Fruit fly (Drosophila melanogaster) whole organism, embryonic: ENCODE data around the gene CG34296.

Experiments
- ATbp ChIP-seq: fragments of 200-800 bp; sonication (Bioruptor generic); optimal IDR thresholded peaks from 2 replicates; lab custom pipeline; 2017; ENCODE audit warnings: missing biosample characterization, mild to moderate bottlenecking, missing genetic modification characterization, missing genetic modification reagents
- CG1024 ChIP-seq: fragments of 200-800 bp; sonication (Bioruptor generic); IDR thresholded peaks from 2 replicates; pipeline ENCODE4 v1.3.6; 2022; ENCODE audit warnings: missing biosample characterization, missing genetic modification characterization
- CG10267 ChIP-seq: fragments of 200-800 bp; sonication (Bioruptor generic); optimal IDR thresholded peaks from 2 replicates; lab custom pipeline; 2018; ENCODE audit warnings: missing biosample characterization, mild to moderate bottlenecking, missing genetic modification characterization, moderate library complexity
- CG10366 ChIP-seq: fragments of 200-800 bp; sonication (Bioruptor generic); IDR thresholded peaks from 2 replicates; pipeline ENCODE4 v1.3.6; 2022; ENCODE audit warnings: missing biosample characterization, missing genetic modification characterization
- CG10979 ChIP-seq: fragments of 200-800 bp; sonication (Bioruptor generic); optimal IDR thresholded peaks from 2 replicates; lab custom pipeline; 2018; ENCODE audit warnings: missing biosample characterization, mild to moderate bottlenecking, missing genetic modification characterization, moderate library complexity
- CG12391 ChIP-seq: fragments of 200-800 bp; sonication (Bioruptor generic); optimal IDR thresholded peaks from 3 replicates; lab custom pipeline; 2018; ENCODE audit warnings: missing biosample characterization, mild to moderate bottlenecking, missing genetic modification characterization, moderate library complexity
- CG12659 ChIP-seq: fragments of 200-800 bp; sonication (Bioruptor generic); optimal IDR thresholded peaks from 3 replicates; lab custom pipeline; 2017; ENCODE audit warnings: mild to moderate bottlenecking, missing biosample characterization, missing genetic modification reagents, missing genetic modification characterization
- CG13424 ChIP-seq: fragments of 200-800 bp; sonication (Bioruptor generic); optimal IDR thresholded peaks from 2 replicates; lab custom pipeline; 2019; ENCODE audit warnings: missing biosample characterization, mild to moderate bottlenecking, missing genetic modification characterization, moderate library complexity
- CG13775 ChIP-seq: fragments of 200-800 bp; sonication (Bioruptor generic); optimal IDR thresholded peaks from 3 replicates; lab custom pipeline; 2017; ENCODE audit warnings: missing biosample characterization, mild to moderate bottlenecking, missing genetic modification characterization
- CG15269 ChIP-seq: fragments of 200-800 bp; sonication (Bioruptor generic); optimal IDR thresholded peaks from 2 replicates; lab custom pipeline; 2018; ENCODE audit warnings: missing biosample characterization, mild to moderate bottlenecking, missing genetic modification characterization, moderate library complexity
- CG16779 ChIP-seq: fragments of 200-800 bp; sonication (Bioruptor generic); IDR thresholded peaks from 2 replicates; pipeline ENCODE4 v1.3.6; 2022; ENCODE audit warnings: missing biosample characterization, missing genetic modification characterization
- CG16813 ChIP-seq: fragments of 200-800 bp; sonication (Bioruptor generic); IDR thresholded peaks from 3 replicates; pipeline ENCODE4 v1.3.6; 2022; ENCODE audit warnings: missing biosample characterization, missing genetic modification characterization; ENCODE audit not compliant: partially characterized antibody
- CG17385 ChIP-seq: fragments of 200-800 bp; sonication (Bioruptor generic); optimal IDR thresholded peaks from 3 replicates; lab custom pipeline; 2018; ENCODE audit warnings: missing biosample characterization, mild to moderate bottlenecking, missing genetic modification characterization
- CG18764 ChIP-seq: fragments of 200-800 bp; sonication (Bioruptor generic); optimal IDR thresholded peaks from 3 replicates; lab custom pipeline; 2016; ENCODE audit warnings: missing biosample characterization, missing genetic modification characterization
- CG2129 ChIP-seq: fragments of 200-800 bp; sonication (Bioruptor generic); IDR thresholded peaks from 2 replicates; pipeline ENCODE4 v1.3.6; 2022; ENCODE audit warnings: missing biosample characterization, missing genetic modification characterization; ENCODE audit not compliant: partially characterized antibody
- CG31388 ChIP-seq: fragments of 200-800 bp; sonication (Bioruptor generic); optimal IDR thresholded peaks from 2 replicates; lab custom pipeline; 2016; ENCODE audit warnings: missing biosample characterization, missing genetic modification characterization
- CG32772 ChIP-seq: fragments of 200-800 bp; sonication (Bioruptor generic); IDR thresholded peaks from 2 replicates; pipeline ENCODE4 v1.3.6; 2022; ENCODE audit warnings: missing biosample characterization, missing genetic modification characterization
- CG4617 ChIP-seq: fragments of 200-800 bp; sonication (Bioruptor generic); optimal IDR thresholded peaks from 3 replicates; lab custom pipeline; 2016; ENCODE audit warnings: missing biosample characterization, missing genetic modification characterization, borderline replicate concordance
- CG5953 ChIP-seq: fragments of 200-800 bp; sonication (Bioruptor generic); IDR thresholded peaks from 2 replicates; pipeline ENCODE4 v1.3.6; 2022; ENCODE audit warnings: missing biosample characterization, missing genetic modification characterization
- CG6683 ChIP-seq: fragments of 200-800 bp; sonication (Bioruptor generic); optimal IDR thresholded peaks from 2 replicates; lab custom pipeline; 2017; ENCODE audit warnings: missing biosample characterization, mild to moderate bottlenecking, missing genetic modification characterization, missing genetic modification reagents
- CG7372 ChIP-seq: fragments of 200-800 bp; sonication (Bioruptor generic); IDR thresholded peaks from 2 replicates; pipeline ENCODE4 v1.3.6; 2022; ENCODE audit warnings: missing biosample characterization, missing genetic modification characterization
- CG9609 ChIP-seq: fragments of 200-800 bp; sonication (Bioruptor generic); optimal IDR thresholded peaks from 3 replicates; lab custom pipeline; 2016; ENCODE audit warnings: missing biosample characterization, missing genetic modification characterization
- Dfd ChIP-seq, 2 experiments: fragments of >200 bp; optimal IDR thresholded peaks; 2 replicates each; lab custom pipeline; 2017; ENCODE audit warnings: missing biosample characterization in 2 of 2, missing genetic modification characterization in 2 of 2
- Gug ChIP-seq: fragments of 200-800 bp; sonication (Bioruptor generic); IDR thresholded peaks from 4 replicates; pipeline ENCODE4 v1.3.6; 2022; ENCODE audit warnings: missing biosample characterization, missing genetic modification characterization
- H15 ChIP-seq: fragments of 200-800 bp; sonication (Bioruptor generic); IDR thresholded peaks from 3 replicates; pipeline ENCODE4 v1.3.6; 2022; ENCODE audit warnings: missing biosample characterization, missing genetic modification characterization
- Med ChIP-seq: fragments of 200-800 bp; sonication (Bioruptor generic); peaks from one replicate; lab custom pipeline; 2016; ENCODE audit warnings: missing biosample characterization, missing genetic modification characterization, mild to moderate bottlenecking, inconsistent platforms, moderate library complexity
- NC2β ChIP-seq: fragments of 200-800 bp; sonication (Bioruptor generic); optimal IDR thresholded peaks from 2 replicates; lab custom pipeline; 2016; ENCODE audit warnings: missing biosample characterization, missing genetic modification characterization
- Nf-YB ChIP-seq: fragments of 200-800 bp; sonication (Bioruptor generic); optimal IDR thresholded peaks from 3 replicates; lab custom pipeline; 2019; ENCODE audit warnings: missing biosample characterization, mild to moderate bottlenecking, missing genetic modification characterization, moderate library complexity
- Optix ChIP-seq: fragments of 200-800 bp; sonication (Bioruptor generic); IDR thresholded peaks from 3 replicates; pipeline ENCODE4 v1.3.6; 2022; ENCODE audit warnings: missing biosample characterization, missing genetic modification characterization
- Ptx1 ChIP-seq: fragments of 200-800 bp; sonication (Bioruptor generic); IDR thresholded peaks from 2 replicates; pipeline ENCODE4 v1.3.6; 2022; ENCODE audit warnings: missing biosample characterization, missing genetic modification characterization
- Rfx ChIP-seq: fragments of 200-800 bp; sonication (Bioruptor generic); IDR thresholded peaks from 2 replicates; pipeline ENCODE4 v1.3.6; 2022; ENCODE audit warnings: missing biosample characterization, missing genetic modification characterization
- Xbp1 ChIP-seq: fragments of 200-800 bp; sonication (Bioruptor generic); optimal IDR thresholded peaks from 3 replicates; lab custom pipeline; 2016; ENCODE audit warnings: missing biosample characterization, mild to moderate bottlenecking, missing genetic modification characterization
- chif ChIP-seq, 2 experiments: fragments of 200-800 bp; sonication (Bioruptor generic); optimal IDR thresholded peaks; 3 replicates each; lab custom pipeline; 2016; ENCODE audit warnings: missing biosample characterization in 2 of 2, missing genetic modification characterization in 2 of 2
- dmrt11E ChIP-seq: fragments of 200-800 bp; sonication (Bioruptor generic); optimal IDR thresholded peaks from 3 replicates; lab custom pipeline; 2018; ENCODE audit warnings: missing biosample characterization, mild to moderate bottlenecking, missing genetic modification characterization, moderate library complexity
- dysf ChIP-seq: fragments of 200-800 bp; sonication (Bioruptor generic); IDR thresholded peaks from 3 replicates; pipeline ENCODE4 v1.3.6; 2022; ENCODE audit warnings: missing biosample characterization, missing genetic modification characterization
- ftz-f1 ChIP-seq: fragments of 200-800 bp; sonication (Bioruptor generic); optimal IDR thresholded peaks from 2 replicates; lab custom pipeline; 2016; ENCODE audit warnings: missing biosample characterization, missing genetic modification characterization
- grau ChIP-seq: fragments of 200-800 bp; optimal IDR thresholded peaks from 3 replicates; lab custom pipeline; 2019; ENCODE audit warnings: missing biosample characterization, mild to moderate bottlenecking, missing genetic modification characterization, moderate library complexity
- hkb ChIP-seq, 2 experiments: fragments of 200-800 bp in 1 of 2; fragments of >200 bp in 1 of 2; sonication (Bioruptor generic) in 1 of 2; IDR thresholded peaks in 1 of 2; optimal IDR thresholded peaks in 1 of 2; 2 replicates each; pipeline versions ENCODE4 v1.3.6 to Lab custom; 2017 to 2022; ENCODE audit warnings: missing biosample characterization in 1 of 2, missing genetic modification characterization in 1 of 2
- otp ChIP-seq: fragments of 200-800 bp; sonication (Bioruptor generic); IDR thresholded peaks from 3 replicates; pipeline ENCODE4, ENCODE4 v1.3.6; 2022; ENCODE audit warnings: missing biosample characterization, missing genetic modification characterization
- pan ChIP-seq, 4 experiments: fragments of >200 bp in 3 of 4; fragments of 200-800 bp in 1 of 4; sonication (Bioruptor generic) in 1 of 4; optimal IDR thresholded peaks in 3 of 4; IDR thresholded peaks in 1 of 4; 2 replicates each; pipeline versions ENCODE4 v1.3.6 to Lab custom; 2017 to 2022; ENCODE audit warnings: missing biosample characterization in 2 of 4, missing genetic modification characterization in 2 of 4, mixed read lengths in 1 of 4
- phol ChIP-seq: fragments of 200-800 bp; sonication (Bioruptor generic); optimal IDR thresholded peaks from 3 replicates; lab custom pipeline; 2018; ENCODE audit warnings: missing biosample characterization, mild to moderate bottlenecking, missing genetic modification characterization, moderate library complexity
- pzg ChIP-seq: fragments of 200-800 bp; sonication (Bioruptor generic); optimal IDR thresholded peaks from 3 replicates; lab custom pipeline; 2018; ENCODE audit warnings: missing biosample characterization, mild to moderate bottlenecking, missing genetic modification characterization, moderate library complexity
- run ChIP-seq: fragments of 200-800 bp; sonication (Bioruptor generic); optimal IDR thresholded peaks from 3 replicates; lab custom pipeline; 2018; ENCODE audit warnings: missing biosample characterization, mild to moderate bottlenecking, missing genetic modification characterization
- sisA ChIP-seq: fragments of 200-800 bp; sonication (Bioruptor generic); IDR thresholded peaks from 2 replicates; pipeline ENCODE4 v1.3.6; 2022; ENCODE audit warnings: missing biosample characterization, missing genetic modification characterization
- slbo ChIP-seq: fragments of 200-800 bp; sonication (Bioruptor generic); IDR thresholded peaks from 2 replicates; pipeline ENCODE4 v1.3.6; 2022; ENCODE audit warnings: missing biosample characterization, missing genetic modification characterization
- slou ChIP-seq: fragments of 200-800 bp; sonication (Bioruptor generic); optimal IDR thresholded peaks from 3 replicates; lab custom pipeline; 2016; ENCODE audit warnings: missing biosample characterization, missing genetic modification characterization
- tap ChIP-seq: fragments of 200-800 bp; optimal IDR thresholded peaks from 3 replicates; lab custom pipeline; 2019; ENCODE audit warnings: missing biosample characterization, mild to moderate bottlenecking, missing genetic modification characterization, moderate library complexity
- trh ChIP-seq: fragments of 200-800 bp; sonication (Bioruptor generic); optimal IDR thresholded peaks from 2 replicates; lab custom pipeline; 2016; ENCODE audit warnings: missing biosample characterization, missing genetic modification characterization
- z ChIP-seq: fragments of 200-800 bp; sonication (Bioruptor generic); IDR thresholded peaks from 3 replicates; pipeline ENCODE4 v1.3.6; 2022; ENCODE audit warnings: missing biosample characterization, missing genetic modification characterization

Gene CG34296

DNA sequence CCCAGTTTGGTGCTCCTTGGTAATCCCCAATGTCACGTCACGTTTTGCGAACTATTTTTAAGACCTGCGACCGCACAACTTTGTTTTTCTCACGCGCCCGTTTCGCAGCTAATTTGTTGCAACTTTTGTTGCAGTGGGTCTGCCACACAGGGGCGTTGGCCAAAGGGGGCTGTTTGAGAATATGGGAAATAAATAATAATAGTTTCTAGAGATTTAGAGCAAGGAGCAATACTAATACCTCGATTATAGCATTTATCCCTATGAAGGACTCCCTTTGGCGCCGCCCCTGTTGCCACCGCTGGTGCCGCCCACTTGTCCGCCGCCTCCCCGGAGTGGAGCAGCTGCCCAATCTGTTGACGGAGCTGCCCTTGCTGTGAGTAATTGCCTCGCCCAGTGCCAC is 32.9 kb downstream of the CG34296 start (continued):
- TF ChIP-seq sisA (GFP tag; lab: Robert Waterston, UW) (peak; percentile 67), CG10366 (GFP tag; lab: Robert Waterston, UW) (peak; percentile 43; the same call in 1 of the 2 replicates), CG6683 (GFP tag; lab: Kevin White, UChicago) (no peak), phol (peak; percentile 9), CG31388 (GFP tag; lab: Kevin White, UChicago) (no peak), tap (no peak), CG12391 (tag; lab: Kevin White, UChicago) (no peak), CG16779 (GFP tag; lab: Robert Waterston, UW) (no peak), CG12659 (GFP tag; lab: Kevin White, UChicago) (peak; percentile 1), slou (GFP tag; lab: Kevin White, UChicago) (no peak), CG9609 (GFP tag; lab: Kevin White, UChicago) (no peak), dmrt11E (tag; lab: Kevin White, UChicago) (no peak), CG18764 (GFP tag; lab: Kevin White, UChicago) (no peak), pzg (GFP tag; lab: Kevin White, UChicago) (no peak), slbo (GFP tag; lab: Robert Waterston, UW) (peak; percentile 46), CG2129 (GFP tag; lab: Robert Waterston, UW) (no peak), Rfx (GFP tag; lab: Robert Waterston, UW) (peak; percentile 48; the same call in 1 of the 2 replicates), Dfd (GFP tag; optimal IDR thresholded peaks at IDR 0.05; lab: Kevin White, UChicago) (no peak), CG5953 (GFP tag; lab: Robert Waterston, UW) (0 out of 2 replicates have a peak, but pooled peaks have one; percentile 9), pan (optimal IDR thresholded peaks at IDR 0.05; lab: Kevin White, UChicago) (no peak), pan (GFP tag; optimal IDR thresholded peaks at IDR 0.05 in 1 of 2, IDR thresholded peaks at IDR 0.05 in 1 of 2) (peak in 1 of 2 experiments; percentile 59), ftz-f1 (GFP tag; lab: Kevin White, UChicago) (no peak), run (no peak), CG10267 (tag; lab: Kevin White, UChicago) (no peak), ATbp (peak; percentile 46), CG17385 (GFP tag; lab: Kevin White, UChicago) (no peak), CG32772 (GFP tag; lab: Robert Waterston, UW) (peak; percentile 52), grau (tag; lab: Kevin White, UChicago) (peak; percentile 3), CG10979 (peak; percentile 20), Med (GFP tag; lab: Kevin White, UChicago) (peak; percentile 55), NC2β (GFP tag; lab: Kevin White, UChicago) (no peak), CG16813 (GFP tag; lab: Robert Waterston, UW) (no peak), Optix (peak; percentile 25; the same call in 1 of the 3 replicates), H15 (GFP tag; lab: Robert Waterston, UW) (peak; percentile 53; the same call in 1 of the 3 replicates), chif (GFP tag; optimal IDR thresholded peaks at IDR 0.05; lab: Kevin White, UChicago) (no peak), Gug (GFP tag; lab: Robert Waterston, UW) (peak; percentile 29; the same call in 1 of the 4 replicates), z (GFP tag; lab: Robert Waterston, UW) (0 out of 3 replicates have a peak, but pooled peaks have one; percentile 18), CG13424 (tag; lab: Kevin White, UChicago) (peak; percentile 30), Nf-YB (GFP tag; lab: Kevin White, UChicago) (no peak), dysf (GFP tag; lab: Robert Waterston, UW) (0 out of 3 replicates have a peak, but pooled peaks have one; percentile 42), Xbp1 (GFP tag; lab: Kevin White, UChicago) (peak; percentile 31), CG1024 (no peak), CG15269 (tag; lab: Kevin White, UChicago) (no peak), Ptx1 (GFP tag; lab: Robert Waterston, UW) (peak; percentile 23; the same call in 1 of the 2 replicates), hkb (optimal IDR thresholded peaks at IDR 0.05; lab: Kevin White, UChicago) (no peak), hkb (GFP tag; IDR thresholded peaks at IDR 0.05; lab: Robert Waterston, UW) (0 out of 2 replicates have a peak, but pooled peaks have one; percentile 14), trh (GFP tag; lab: Kevin White, UChicago) (no peak), CG4617 (no peak), CG7372 (GFP tag; lab: Robert Waterston, UW) (0 out of 2 replicates have a peak, but pooled peaks have one; percentile 42), CG13775 (no peak), otp (GFP tag; lab: Robert Waterston, UW) (peak; percentile 50; the same call in 1 of the 3 replicates)
